Worm (Caenorhabditis elegans) whole organism, L3 larva: ENCODE measurements around the gene arg-1.

Source experiments
- aly-2 ChIP-seq: fragments of 150-350 bp; optimal IDR thresholded peaks from 2 replicates; lab custom pipeline; 2014; ENCODE audit warnings: missing biosample characterization, missing genetic modification characterization
- ama-1 ChIP-seq: fragments of 150-350 bp; optimal IDR thresholded peaks from 2 replicates; lab custom pipeline; 2018
- ceh-9 ChIP-seq: sonication (generic microtip); optimal IDR thresholded peaks from 2 replicates; lab custom pipeline; 2018; ENCODE audit warnings: missing biosample characterization, missing genetic modification characterization
- elt-2 ChIP-seq: sonication (generic microtip); optimal IDR thresholded peaks from 2 replicates; lab custom pipeline; 2016; ENCODE audit warnings: missing genetic modification reagents, mild to moderate bottlenecking, missing genetic modification characterization, missing compliant biosample characterization
- elt-3 ChIP-seq, 3 experiments: fragments of 150-350 bp in 1 of 3; sonication (generic microtip) in 2 of 3; optimal IDR thresholded peaks; 2 replicates in 2 of 3; 4 replicates in 1 of 3; lab custom pipeline; 2014 to 2017; ENCODE audit warnings: missing biosample characterization in 3 of 3, missing genetic modification characterization in 3 of 3
- fkh-10 ChIP-seq: sonication (generic microtip); optimal IDR thresholded peaks from 2 replicates; lab custom pipeline; 2017; ENCODE audit warnings: missing biosample characterization, missing genetic modification reagents, missing genetic modification characterization
- mdl-1 ChIP-seq: fragments of 150-350 bp; optimal IDR thresholded peaks from 2 replicates; lab custom pipeline; 2014; ENCODE audit warnings: missing biosample characterization, missing genetic modification characterization
- nhr-11 ChIP-seq: fragments of 150-350 bp; optimal IDR thresholded peaks from 2 replicates; lab custom pipeline; 2014; ENCODE audit warnings: missing biosample characterization, missing genetic modification characterization
- nhr-28 ChIP-seq: fragments of 150-350 bp; optimal IDR thresholded peaks from 2 replicates; lab custom pipeline; 2014; ENCODE audit warnings: missing biosample characterization, missing genetic modification characterization
- nhr-76 ChIP-seq: fragments of 150-350 bp; sonication (generic microtip); optimal IDR thresholded peaks from 5 replicates; lab custom pipeline; 2014; ENCODE audit warnings: missing biosample characterization, missing genetic modification characterization
- pqm-1 ChIP-seq: fragments of 150-350 bp; optimal IDR thresholded peaks from 2 replicates; lab custom pipeline; 2017; ENCODE audit warnings: missing biosample characterization, missing genetic modification characterization, inconsistent platforms
- unc-39 ChIP-seq: sonication (generic microtip); optimal IDR thresholded peaks from 4 replicates; lab custom pipeline; 2017; ENCODE audit warnings: missing biosample characterization, missing genetic modification characterization
- unc-62 ChIP-seq: fragments of 150-350 bp; sonication (generic microtip); optimal IDR thresholded peaks from 4 replicates; lab custom pipeline; 2014; ENCODE audit warnings: missing biosample characterization, missing genetic modification reagents, missing genetic modification characterization
- ztf-4 ChIP-seq: fragments of 150-350 bp; optimal IDR thresholded peaks from 2 replicates; lab custom pipeline; 2014; ENCODE audit warnings: missing biosample characterization, missing genetic modification characterization

ce11 chrX:1829937-1830336 lies 43.2 kb downstream of the arg-1 start, which contains the start of gene C14E2.6:
- TF ChIP-seq unc-39 (tag; lab: Kevin White, UChicago) (no peak), ceh-9 (tag; lab: Kevin White, UChicago) (no peak), nhr-28 (tag; lab: Kevin White, UChicago) (no peak), ama-1 (lab: Kevin White, UChicago) (no peak), fkh-10 (GFP tag; lab: Kevin White, UChicago) (no peak), nhr-76 (tag; lab: Kevin White, UChicago) (no peak), aly-2 (no peak), mdl-1 (no peak), unc-62 (GFP tag; lab: Kevin White, UChicago) (no peak), ztf-4 (tag; lab: Kevin White, UChicago) (no peak), nhr-11 (tag; lab: Kevin White, UChicago) (no peak), elt-3 (tag; optimal IDR thresholded peaks at IDR 0.05; lab: Kevin White, UChicago) (no peak), pqm-1 (tag; lab: Kevin White, UChicago) (no peak), elt-2 (tag; lab: Kevin White, UChicago) (no peak)
